Fruit fly (Drosophila melanogaster): ENCODE data around the gene Septin2.

Gene Septin2

DNA sequence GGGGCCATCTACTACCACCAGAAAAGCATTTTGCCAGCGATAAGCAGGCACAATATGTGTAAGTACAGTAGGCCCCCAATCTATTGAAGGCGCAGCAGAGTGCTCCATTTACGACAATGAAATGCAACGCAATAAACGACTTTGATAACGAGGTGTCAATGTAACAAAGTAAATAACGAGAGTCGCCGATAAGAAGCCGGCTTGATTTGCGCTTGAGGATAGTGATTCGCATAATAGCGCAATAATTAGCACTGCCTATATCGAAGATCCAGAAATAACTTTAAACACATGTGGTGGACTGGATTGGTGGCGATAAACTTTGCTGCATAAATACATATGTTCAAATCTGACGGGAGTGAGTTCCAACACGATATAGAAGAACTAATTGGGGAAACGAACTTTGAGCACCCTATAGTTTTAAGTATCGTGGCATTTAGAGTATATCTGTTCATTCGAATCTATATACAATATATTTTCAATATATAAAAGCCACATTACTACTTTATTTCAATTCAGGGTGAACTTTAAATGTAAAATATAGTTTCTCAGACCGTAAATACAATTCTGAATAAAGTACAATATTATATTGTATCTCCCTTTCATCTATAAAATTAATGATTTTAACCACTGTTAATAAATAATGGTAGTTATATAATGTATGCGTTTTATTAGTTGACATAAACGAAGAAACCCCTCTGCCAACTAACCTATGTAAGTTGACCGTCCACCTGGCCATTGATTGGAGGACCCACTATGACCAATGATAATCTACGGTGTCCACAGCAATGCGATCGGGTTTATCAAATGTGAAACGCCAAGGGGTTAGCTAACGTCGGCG lies 38.9 kb downstream of the Septin2 start (continued):
- TF ChIP-seq CG16813 (GFP tag; IDR thresholded peaks at IDR 0.05; ENCODE audit: partially characterized antibody) = no peak
- TF ChIP-seq CG2202 (tag; optimal IDR thresholded peaks at IDR 0.05) = no peak
- no peak for TF ChIP-seq z (GFP tag; IDR thresholded peaks at IDR 0.05)
- TF ChIP-seq mirr (GFP tag; optimal IDR thresholded peaks at IDR 0.05) = no peak
- TF ChIP-seq Chrac-16 (GFP tag; optimal IDR thresholded peaks at IDR 0.05) = no peak
- no peak for TF ChIP-seq dan (GFP tag; IDR thresholded peaks at IDR 0.05)
- no peak for TF ChIP-seq bcd (GFP tag; optimal IDR thresholded peaks at IDR 0.05)
- no peak for TF ChIP-seq pum (GFP tag; optimal IDR thresholded peaks at IDR 0.05)
- TF ChIP-seq CG9215 (GFP tag; IDR thresholded peaks at IDR 0.05) = no peak
- no peak for TF ChIP-seq nmo (GFP tag; optimal IDR thresholded peaks at IDR 0.05)
- TF ChIP-seq CG7556 (GFP tag; optimal IDR thresholded peaks at IDR 0.05) = no peak
- no peak for TF ChIP-seq CG10209 (GFP tag; optimal IDR thresholded peaks at IDR 0.05)
- no peak for TF ChIP-seq CG1602 (GFP tag; optimal IDR thresholded peaks at IDR 0.05)
- no peak for TF ChIP-seq Side (GFP tag; optimal IDR thresholded peaks at IDR 0.05)
- TF ChIP-seq dmrt11E (tag; optimal IDR thresholded peaks at IDR 0.05) = no peak
- no peak for TF ChIP-seq CG12391 (tag; optimal IDR thresholded peaks at IDR 0.05)
- no peak for TF ChIP-seq Ada2b (GFP tag; IDR thresholded peaks at IDR 0.05)
- no peak for TF ChIP-seq CG11723 (GFP tag; optimal IDR thresholded peaks at IDR 0.05)
- TF ChIP-seq bowl (GFP tag; IDR thresholded peaks at IDR 0.05) = no peak
- no peak for TF ChIP-seq CG9932 (GFP tag; IDR thresholded peaks at IDR 0.05)
- 0 out of 4 replicates have a peak, but pooled peaks have one; percentile 34 for TF ChIP-seq chinmo (GFP tag; IDR thresholded peaks at IDR 0.05; ENCODE audit: partially characterized antibody)
- TF ChIP-seq btn (GFP tag; optimal IDR thresholded peaks at IDR 0.05) = no peak
- 0 out of 3 replicates have a peak, but pooled peaks have one; percentile 10 for TF ChIP-seq ci (GFP tag; IDR thresholded peaks at IDR 0.05)
- no peak for TF ChIP-seq cg (GFP tag; optimal IDR thresholded peaks at IDR 0.05)

DNA sequence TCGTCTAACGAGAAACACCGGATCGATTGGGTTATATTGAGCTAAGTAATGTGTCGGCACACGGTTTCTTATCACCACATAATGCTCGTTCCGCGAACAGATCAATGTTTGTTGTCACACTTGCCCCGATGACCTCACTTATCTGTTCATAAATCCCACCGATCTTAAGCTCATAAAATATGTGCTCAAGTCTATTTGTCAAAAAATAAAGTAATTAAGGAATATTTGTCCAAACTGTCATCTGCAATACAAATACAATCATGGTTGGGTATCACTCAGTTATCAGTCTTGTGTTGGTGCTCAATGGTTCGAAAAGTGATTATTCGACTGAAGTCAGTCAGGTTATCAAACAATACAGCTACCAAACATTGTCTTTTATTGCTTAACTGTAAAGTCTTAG lies 39.9 kb downstream of the Septin2 start:
- no peak for TF ChIP-seq p53 (GFP tag; optimal IDR thresholded peaks at IDR 0.05)
- TF ChIP-seq Lhr (GFP tag; optimal IDR thresholded peaks at IDR 0.05) = peak; percentile 16
- TF ChIP-seq lov (optimal IDR thresholded peaks at IDR 0.05) = no peak
- 0 out of 3 replicates have a peak, but pooled peaks have one; percentile 30 for TF ChIP-seq lov (GFP tag; IDR thresholded peaks at IDR 0.05)
- TF ChIP-seq fd102C (GFP tag; optimal IDR thresholded peaks at IDR 0.05) = peak; percentile 33
- TF ChIP-seq salm (tag; optimal IDR thresholded peaks at IDR 0.05) = no peak
- peak; percentile 71 for TF ChIP-seq mirr (GFP tag; optimal IDR thresholded peaks at IDR 0.05)
- TF ChIP-seq CG10979 (tag; optimal IDR thresholded peaks at IDR 0.05) = peak; percentile 12
- peak; percentile 20 for TF ChIP-seq cg (GFP tag; optimal IDR thresholded peaks at IDR 0.05)
- TF ChIP-seq gsb-n (tag; optimal IDR thresholded peaks at IDR 0.05) = peak; percentile 26
- TF ChIP-seq CG10209 (GFP tag; optimal IDR thresholded peaks at IDR 0.05) = no peak
- peak; percentile 6 for TF ChIP-seq CG15601 (tag; optimal IDR thresholded peaks at IDR 0.05)
- peak; percentile 19 for TF ChIP-seq stwl (tag; optimal IDR thresholded peaks at IDR 0.05)
- TF ChIP-seq CG9727 (GFP tag; optimal IDR thresholded peaks at IDR 0.05) = peak; percentile 52
- no peak for TF ChIP-seq CG9437 (GFP tag; optimal IDR thresholded peaks at IDR 0.05)
- TF ChIP-seq Xrp1 (GFP tag; IDR thresholded peaks at IDR 0.05) = peak; percentile 54; the same call in 1 of the 2 replicates
- no peak for TF ChIP-seq bab2 (GFP tag; optimal IDR thresholded peaks at IDR 0.05)
- TF ChIP-seq odd (GFP tag; optimal IDR thresholded peaks at IDR 0.05) = peak; percentile 54
- TF ChIP-seq CG34376 (GFP tag; optimal IDR thresholded peaks at IDR 0.05) = peak; percentile 22
- TF ChIP-seq ttk (GFP tag; IDR thresholded peaks at IDR 0.05) = no peak
- peak; percentile 62 for TF ChIP-seq CG1603 (tag; optimal IDR thresholded peaks at IDR 0.05)
- peak; percentile 80 for TF ChIP-seq Med (GFP tag)
- TF ChIP-seq sens (GFP tag) = peak; percentile 88
- TF ChIP-seq CG4404 (GFP tag; IDR thresholded peaks at IDR 0.05) = no peak
- TF ChIP-seq Atf-2 (GFP tag; optimal IDR thresholded peaks at IDR 0.05) = no peak
- TF ChIP-seq gem (tag; optimal IDR thresholded peaks at IDR 0.05) = peak; percentile 37
- TF ChIP-seq ci (GFP tag; IDR thresholded peaks at IDR 0.05) = no peak
- TF ChIP-seq ac (GFP tag; optimal IDR thresholded peaks at IDR 0.05) = peak; percentile 26
- TF ChIP-seq CG15696 (tag; optimal IDR thresholded peaks at IDR 0.05) = peak; percentile 76
